Worm (Caenorhabditis elegans) whole organism, midembryonic: ENCODE measurements around the gene gst-8.

Experiments used
- T22C8.4 ChIP-seq: fragments of 200-800 bp; sonication (Bioruptor generic); IDR thresholded peaks from 2 replicates; pipeline ENCODE4 v1.3.6; 2022; ENCODE audit warnings: missing genetic modification characterization, missing compliant biosample characterization
- flt-1 ChIP-seq: fragments of 200-800 bp; sonication (Bioruptor generic); IDR thresholded peaks from 2 replicates; pipeline ENCODE4 v1.3.6; 2022; ENCODE audit warnings: missing genetic modification characterization, missing compliant biosample characterization
- klf-2 ChIP-seq: fragments of 200-800 bp; sonication (Bioruptor generic); conservative IDR thresholded peaks from 2 replicates; pipeline ENCODE4 v1.3.6; 2022; ENCODE audit warnings: missing genetic modification reagents, missing genetic modification characterization, missing compliant biosample characterization
- med-1 ChIP-seq: sonication (generic microtip); optimal IDR thresholded peaks from 2 replicates; lab custom pipeline; 2017; ENCODE audit warnings: missing genetic modification characterization, mild to moderate bottlenecking, missing compliant biosample characterization, antibody characterized with exemption, missing genetic modification reagents; ENCODE audit not compliant: insufficient read depth
- ref-1 ChIP-seq: fragments of 200-800 bp; sonication (Bioruptor generic); conservative IDR thresholded peaks from 2 replicates; pipeline ENCODE4 v1.3.6; 2022; ENCODE audit warnings: missing genetic modification reagents, missing genetic modification characterization, missing compliant biosample characterization
- tab-1 ChIP-seq: fragments of 200-800 bp; sonication (Bioruptor generic); IDR thresholded peaks from 2 replicates; pipeline ENCODE4 v1.3.6; 2022; ENCODE audit warnings: missing genetic modification characterization, missing compliant biosample characterization
- ztf-23 ChIP-seq: fragments of 200-800 bp; sonication (Bioruptor generic); IDR thresholded peaks from 2 replicates; pipeline ENCODE4 v1.3.6; 2022; ENCODE audit warnings: missing genetic modification reagents, missing genetic modification characterization, missing compliant biosample characterization
- ztf-29 ChIP-seq: fragments of 200-800 bp; sonication (Bioruptor generic); IDR thresholded peaks from 2 replicates; pipeline ENCODE4 v1.3.6; 2022; ENCODE audit warnings: missing genetic modification reagents, missing genetic modification characterization, missing compliant biosample characterization

DNA sequence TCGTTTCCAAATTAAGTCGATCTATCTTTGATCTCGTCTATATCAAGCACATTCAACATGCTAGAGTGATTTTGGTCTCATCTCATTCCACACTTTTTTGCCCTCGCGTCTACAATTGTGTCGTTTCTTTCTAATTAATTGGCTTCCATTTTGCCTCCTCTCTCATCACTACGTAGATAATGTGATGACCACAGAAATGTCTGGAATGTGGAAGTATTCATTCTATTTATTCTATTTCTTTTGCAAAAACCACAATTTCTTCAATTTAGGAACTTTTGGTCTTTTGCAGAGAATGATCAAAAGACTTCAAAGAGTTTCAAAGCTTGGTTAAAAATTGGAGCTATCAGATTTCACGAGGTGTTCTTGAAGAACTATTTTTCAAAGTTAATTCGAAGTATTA is 32.1 kb downstream of the gst-8 start:
- no peak for TF ChIP-seq ztf-23 (GFP tag; lab: Robert Waterston, UW)
- TF ChIP-seq flt-1 (GFP tag; lab: Robert Waterston, UW): no peak
- no peak for TF ChIP-seq T22C8.4 (GFP tag; lab: Robert Waterston, UW)
- TF ChIP-seq tab-1 (GFP tag; lab: Robert Waterston, UW): no peak
- no peak for TF ChIP-seq ref-1 (GFP tag; lab: Robert Waterston, UW)
- TF ChIP-seq klf-2 (GFP tag; lab: Robert Waterston, UW): no peak
- TF ChIP-seq ztf-29: no peak
- TF ChIP-seq med-1 (GFP tag; lab: Kevin White, UChicago): no peak
